Worm (Caenorhabditis elegans) whole organism, L4 larva: ENCODE results near the gene rsp-1.

ENCODE experiments used
- F26F4.8 ChIP-seq: fragments of 200-800 bp; sonication (Bioruptor generic); conservative IDR thresholded peaks from 2 replicates; pipeline ENCODE4 v1.3.6; 2022; ENCODE audit warnings: missing genetic modification characterization, missing compliant biosample characterization
- F37D6.2 ChIP-seq: sonication (generic microtip); optimal IDR thresholded peaks from 2 replicates; lab custom pipeline; 2016; ENCODE audit warnings: mild to moderate bottlenecking, missing genetic modification characterization, missing compliant biosample characterization
- F44E2.7 ChIP-seq: fragments of 200-800 bp; sonication (Bioruptor generic); IDR thresholded peaks from 2 replicates; pipeline ENCODE4 v2.1.2; 2022; ENCODE audit warnings: missing genetic modification characterization, missing compliant biosample characterization
- F49E8.2 ChIP-seq: sonication (generic microtip); optimal IDR thresholded peaks from 2 replicates; lab custom pipeline; 2016; ENCODE audit warnings: missing compliant biosample characterization, mild to moderate bottlenecking, missing genetic modification characterization, borderline replicate concordance
- T20F7.1 ChIP-seq: fragments of 200-800 bp; sonication (Bioruptor generic); optimal IDR thresholded peaks from 2 replicates; lab custom pipeline; 2018; ENCODE audit warnings: mild to moderate bottlenecking, missing genetic modification characterization, missing compliant biosample characterization
- T26A8.4 ChIP-seq: fragments of 200-800 bp; sonication (Bioruptor generic); IDR thresholded peaks from 2 replicates; pipeline ENCODE4 v1.3.6; 2022; ENCODE audit warnings: missing genetic modification characterization, missing compliant biosample characterization
- Y105C5A.15 ChIP-seq: fragments of 200-800 bp; sonication (Bioruptor generic); IDR thresholded peaks from 2 replicates; pipeline ENCODE4 v1.3.6; 2022; ENCODE audit warnings: missing genetic modification characterization, missing compliant biosample characterization
- Y48G9A.11 ChIP-seq: fragments of 200-800 bp; sonication (Bioruptor generic); IDR thresholded peaks from 2 replicates; pipeline ENCODE4 v1.3.6; 2022; ENCODE audit warnings: missing genetic modification reagents, missing genetic modification characterization, missing compliant biosample characterization
- Y5F2A.4 ChIP-seq: fragments of 200-800 bp; sonication (Bioruptor generic); optimal IDR thresholded peaks from 2 replicates; lab custom pipeline; 2018; ENCODE audit warnings: mild to moderate bottlenecking, missing genetic modification characterization, missing compliant biosample characterization
- Y75B8A.6 ChIP-seq: fragments of 200-800 bp; sonication (Bioruptor generic); IDR thresholded peaks from 2 replicates; pipeline ENCODE4 v1.3.6; 2022; ENCODE audit warnings: missing genetic modification reagents, missing genetic modification characterization, missing compliant biosample characterization
- ZK337.2 ChIP-seq: fragments of 200-800 bp; sonication (Bioruptor generic); IDR thresholded peaks from 2 replicates; pipeline ENCODE4 v1.3.6; 2022; ENCODE audit warnings: missing genetic modification reagents, missing genetic modification characterization, missing compliant biosample characterization
- ama-1 ChIP-seq: fragments of 150-350 bp; optimal IDR thresholded peaks from 2 replicates; lab custom pipeline; 2014; ENCODE audit warnings: inconsistent platforms, mixed read lengths
- attf-4 ChIP-seq: sonication (generic microtip); optimal IDR thresholded peaks from 3 replicates; lab custom pipeline; 2017; ENCODE audit warnings: missing biosample characterization, missing genetic modification characterization
- ceh-44 ChIP-seq: fragments of 200-800 bp; sonication (Bioruptor generic); IDR thresholded peaks from 2 replicates; pipeline ENCODE4 v1.3.6; 2022; ENCODE audit warnings: missing genetic modification reagents, missing genetic modification characterization, missing compliant biosample characterization
- ceh-62 ChIP-seq: sonication (generic microtip); optimal IDR thresholded peaks from 2 replicates; lab custom pipeline; 2017; ENCODE audit warnings: missing biosample characterization, missing genetic modification characterization
- ceh-82 ChIP-seq: sonication (generic microtip); optimal IDR thresholded peaks from 2 replicates; lab custom pipeline; 2017; ENCODE audit warnings: missing biosample characterization, missing genetic modification characterization
- cey-2 ChIP-seq: sonication (generic microtip); optimal IDR thresholded peaks from 3 replicates; lab custom pipeline; 2017; ENCODE audit warnings: missing genetic modification characterization, mild to moderate bottlenecking, missing compliant biosample characterization, antibody characterized with exemption, borderline replicate concordance; ENCODE audit not compliant: insufficient read depth
- daf-19 ChIP-seq: fragments of 200-800 bp; sonication (Bioruptor generic); conservative IDR thresholded peaks from 2 replicates; pipeline ENCODE4 v1.3.6; 2022; ENCODE audit warnings: missing genetic modification characterization, missing compliant biosample characterization
- daf-8 ChIP-seq: fragments of 200-800 bp; sonication (Bioruptor generic); IDR thresholded peaks from 2 replicates; pipeline ENCODE4 v1.3.6; 2022; ENCODE audit warnings: missing genetic modification characterization, missing compliant biosample characterization
- dmd-6 ChIP-seq: fragments of 200-800 bp; sonication (Bioruptor generic); IDR thresholded peaks from 2 replicates; pipeline ENCODE4 v1.3.6; 2022; ENCODE audit warnings: missing genetic modification reagents, missing genetic modification characterization, missing compliant biosample characterization
- duxl-1 ChIP-seq: sonication (generic microtip); optimal IDR thresholded peaks from 2 replicates; lab custom pipeline; 2016; ENCODE audit warnings: mild to moderate bottlenecking, missing genetic modification characterization, moderate library complexity, missing compliant biosample characterization; ENCODE audit not compliant: poor library complexity
- dve-1 ChIP-seq: sonication (generic microtip); optimal IDR thresholded peaks from 2 replicates; lab custom pipeline; 2017; ENCODE audit warnings: antibody characterized with exemption, mild to moderate bottlenecking, missing genetic modification characterization, missing compliant biosample characterization; ENCODE audit not compliant: insufficient read depth
- egl-43 ChIP-seq: fragments of 200-800 bp; sonication (Bioruptor generic); IDR thresholded peaks from 2 replicates; pipeline ENCODE4 v1.3.6; 2022; ENCODE audit warnings: missing genetic modification reagents, missing genetic modification characterization, missing compliant biosample characterization
- jun-1 ChIP-seq: fragments of 150-350 bp; optimal IDR thresholded peaks from 2 replicates; lab custom pipeline; 2014; ENCODE audit warnings: missing biosample characterization, missing genetic modification reagents, missing genetic modification characterization
- lin-13 ChIP-seq: fragments of 150-350 bp; optimal IDR thresholded peaks from 2 replicates; lab custom pipeline; 2014; ENCODE audit warnings: missing biosample characterization, missing genetic modification reagents, missing genetic modification characterization
- lin-15B ChIP-seq: fragments of 150-350 bp; sonication (generic microtip); optimal IDR thresholded peaks from 3 replicates; lab custom pipeline; 2014; ENCODE audit warnings: missing biosample characterization, missing genetic modification characterization
- madf-9 ChIP-seq: fragments of 200-800 bp; sonication (Bioruptor generic); conservative IDR thresholded peaks from 2 replicates; pipeline ENCODE4 v1.3.6; 2022; ENCODE audit warnings: missing genetic modification reagents, missing genetic modification characterization, missing compliant biosample characterization
- mep-1 ChIP-seq: fragments of 150-350 bp; sonication (generic microtip); optimal IDR thresholded peaks from 3 replicates; lab custom pipeline; 2014; ENCODE audit warnings: missing biosample characterization, missing genetic modification characterization
- mxl-2 ChIP-seq: fragments of 200-800 bp; sonication (Bioruptor generic); conservative IDR thresholded peaks from 2 replicates; pipeline ENCODE4 v1.3.6; 2022; ENCODE audit warnings: missing genetic modification reagents, missing genetic modification characterization, missing compliant biosample characterization
- mxl-3 ChIP-seq: fragments of 200-800 bp; sonication (Bioruptor generic); optimal IDR thresholded peaks from 2 replicates; lab custom pipeline; 2018; ENCODE audit warnings: mild to moderate bottlenecking, missing genetic modification characterization, missing compliant biosample characterization
- nhr-10 ChIP-seq: fragments of 150-350 bp; optimal IDR thresholded peaks from 2 replicates; lab custom pipeline; 2014; ENCODE audit warnings: missing biosample characterization, missing genetic modification characterization
- nhr-237 ChIP-seq: sonication (generic microtip); optimal IDR thresholded peaks from 2 replicates; lab custom pipeline; 2017; ENCODE audit warnings: missing biosample characterization, missing genetic modification characterization
- nhr-25 ChIP-seq: sonication (generic microtip); optimal IDR thresholded peaks from 2 replicates; lab custom pipeline; 2017; ENCODE audit warnings: missing genetic modification characterization, mild to moderate bottlenecking, missing compliant biosample characterization, antibody characterized with exemption, moderate library complexity, borderline replicate concordance; ENCODE audit not compliant: insufficient read depth
- nhr-41 ChIP-seq: fragments of 200-800 bp; sonication (Bioruptor generic); IDR thresholded peaks from 2 replicates; pipeline ENCODE4 v1.3.6; 2022; ENCODE audit warnings: missing genetic modification reagents, missing genetic modification characterization, missing compliant biosample characterization
- nhr-42 ChIP-seq: fragments of 200-800 bp; sonication (Bioruptor generic); IDR thresholded peaks from 2 replicates; pipeline ENCODE4 v1.3.6; 2022; ENCODE audit warnings: missing genetic modification characterization, missing compliant biosample characterization
- nhr-48 ChIP-seq: sonication (generic microtip); optimal IDR thresholded peaks from 2 replicates; lab custom pipeline; 2016; ENCODE audit warnings: mild to moderate bottlenecking, missing genetic modification characterization, missing compliant biosample characterization
- nhr-6 ChIP-seq: fragments of 150-350 bp; optimal IDR thresholded peaks from 2 replicates; lab custom pipeline; 2014; ENCODE audit warnings: missing biosample characterization, missing genetic modification characterization
- nhr-76 ChIP-seq: fragments of 150-350 bp; optimal IDR thresholded peaks from 2 replicates; lab custom pipeline; 2014; ENCODE audit warnings: missing biosample characterization, missing genetic modification characterization
- pqm-1 ChIP-seq: sonication (generic microtip); optimal IDR thresholded peaks from 2 replicates; lab custom pipeline; 2017; ENCODE audit warnings: missing biosample characterization, missing genetic modification characterization
- rbr-2 ChIP-seq: sonication (generic microtip); optimal IDR thresholded peaks from 2 replicates; lab custom pipeline; 2016; ENCODE audit warnings: missing genotype, missing genetic modification characterization, missing compliant biosample characterization
- sdz-12 ChIP-seq: fragments of 200-800 bp; sonication (Bioruptor generic); optimal IDR thresholded peaks from 2 replicates; lab custom pipeline; 2018; ENCODE audit warnings: mild to moderate bottlenecking, missing genetic modification characterization, missing compliant biosample characterization
- set-16 ChIP-seq: fragments of 200-800 bp; sonication (Bioruptor generic); IDR thresholded peaks from 2 replicates; pipeline ENCODE4 v1.3.6; 2022; ENCODE audit warnings: missing genetic modification reagents, missing genetic modification characterization, missing compliant biosample characterization
- skn-1 ChIP-seq: fragments of 150-350 bp; optimal IDR thresholded peaks from 2 replicates; lab custom pipeline; 2014; ENCODE audit warnings: missing biosample characterization, missing genetic modification characterization
- snpc-1.2 ChIP-seq: fragments of 200-800 bp; sonication (Bioruptor generic); IDR thresholded peaks from 2 replicates; pipeline ENCODE4 v1.3.6; 2022; ENCODE audit warnings: missing genetic modification reagents, missing genetic modification characterization, missing compliant biosample characterization
- snpc-4 ChIP-seq: fragments of 150-350 bp; optimal IDR thresholded peaks from 2 replicates; lab custom pipeline; 2014; ENCODE audit warnings: missing biosample characterization, missing genetic modification characterization
- spr-1 ChIP-seq: sonication (generic microtip); optimal IDR thresholded peaks from 2 replicates; lab custom pipeline; 2016; ENCODE audit warnings: mild to moderate bottlenecking, missing genetic modification characterization, missing compliant biosample characterization
- unc-62 ChIP-seq, 3 experiments: fragments of 150-350 bp in 1 of 3; sonication (generic microtip); optimal IDR thresholded peaks in 2 of 3; peaks in 1 of 3; 1 replicate in 1 of 3; 2 replicates in 2 of 3; lab custom pipeline; 2014 to 2017; ENCODE audit warnings: missing biosample characterization in 3 of 3, missing genetic modification characterization in 3 of 3, missing genetic modification reagents in 3 of 3, missing genotype in 1 of 3
- vab-7 ChIP-seq: fragments of 200-800 bp; sonication (Bioruptor generic); IDR thresholded peaks from 2 replicates; pipeline ENCODE4 v1.3.6; 2022; ENCODE audit warnings: missing genetic modification reagents, missing genetic modification characterization, missing compliant biosample characterization
- zag-1 ChIP-seq: fragments of 150-350 bp; optimal IDR thresholded peaks from 2 replicates; lab custom pipeline; 2014; ENCODE audit warnings: missing biosample characterization, missing genetic modification characterization
- zfp-2 ChIP-seq: sonication (generic microtip); optimal IDR thresholded peaks from 2 replicates; lab custom pipeline; 2016; ENCODE audit warnings: mild to moderate bottlenecking, missing genetic modification characterization, missing compliant biosample characterization
- ztf-11 ChIP-seq: fragments of 150-350 bp; optimal IDR thresholded peaks from 2 replicates; lab custom pipeline; 2014; ENCODE audit warnings: missing biosample characterization, missing genetic modification characterization

The rsp-1 gene

DNA sequence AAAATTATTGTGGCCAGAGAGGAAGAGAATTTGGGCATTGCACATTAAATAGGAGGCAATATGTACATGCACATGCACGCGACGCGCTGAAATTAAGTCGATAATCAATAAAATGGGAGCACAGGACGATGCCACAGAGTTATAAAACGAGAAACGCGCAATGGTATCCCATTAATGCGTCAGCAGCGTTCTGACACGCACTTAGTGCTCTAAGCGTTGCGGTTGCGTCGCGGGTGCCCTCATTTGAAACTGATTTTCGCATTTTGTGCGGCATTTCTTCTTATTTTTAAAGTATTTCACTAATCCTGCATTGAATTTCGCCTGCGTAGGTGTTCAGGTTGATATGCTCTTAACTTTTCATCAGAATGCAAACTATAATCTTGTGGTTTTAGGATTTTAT lies at the start of gene rsp-1 (continued):
- TF ChIP-seq Y75B8A.6 (GFP tag; lab: Robert Waterston, UW) (no peak), Y5F2A.4 (GFP tag; lab: Kevin White, UChicago) (no peak), zfp-2 (tag; lab: Kevin White, UChicago) (peak; percentile 54), set-16 (GFP tag; lab: Robert Waterston, UW) (0 out of 2 replicates have a peak, but pooled peaks have one; percentile 7), F44E2.7 (0 out of 2 replicates have a peak, but pooled peaks have one; percentile 49), nhr-237 (tag; lab: Kevin White, UChicago) (no peak), ZK337.2 (GFP tag; lab: Robert Waterston, UW) (no peak), nhr-48 (tag; lab: Kevin White, UChicago) (peak; percentile 82), F26F4.8 (GFP tag; lab: Robert Waterston, UW) (no peak), mxl-2 (no peak), T26A8.4 (GFP tag; lab: Robert Waterston, UW) (peak; percentile 84), ceh-62 (tag; lab: Kevin White, UChicago) (no peak), dmd-6 (GFP tag; lab: Robert Waterston, UW) (peak; percentile 87), sdz-12 (GFP tag; lab: Kevin White, UChicago) (no peak), cey-2 (no peak), ztf-11 (tag; lab: Kevin White, UChicago) (no peak), duxl-1 (tag; lab: Kevin White, UChicago) (peak; percentile 85), mxl-3 (peak; percentile 78), ama-1 (lab: Kevin White, UChicago) (peak; percentile 35), lin-15B (tag; lab: Kevin White, UChicago) (no peak), spr-1 (tag; lab: Kevin White, UChicago) (peak; percentile 80), nhr-76 (no peak), nhr-10 (no peak), egl-43 (peak; percentile 73; the same call in 1 of the 2 replicates), snpc-1.2 (GFP tag; lab: Robert Waterston, UW) (peak; percentile 53; the same call in 1 of the 2 replicates), ceh-82 (no peak), dve-1 (tag; lab: Kevin White, UChicago) (peak; percentile 97), rbr-2 (tag; lab: Kevin White, UChicago) (peak; percentile 94), ceh-44 (GFP tag; lab: Robert Waterston, UW) (peak; percentile 62; the same call in 1 of the 2 replicates), nhr-6 (tag; lab: Kevin White, UChicago) (peak; percentile 93), madf-9 (peak; percentile 75; the same call in 1 of the 2 replicates), snpc-4 (tag; lab: Kevin White, UChicago) (no peak), F37D6.2 (tag; lab: Kevin White, UChicago) (peak; percentile 78), daf-19 (peak; percentile 81), F49E8.2 (tag; lab: Kevin White, UChicago) (peak; percentile 34), Y48G9A.11 (GFP tag; lab: Robert Waterston, UW) (no peak), zag-1 (tag; lab: Kevin White, UChicago) (no peak), jun-1 (tag; lab: Kevin White, UChicago) (peak; percentile 72), Y105C5A.15 (GFP tag; lab: Robert Waterston, UW) (no peak), vab-7 (GFP tag; lab: Robert Waterston, UW) (peak; percentile 46; the same call in 1 of the 2 replicates), T20F7.1 (peak; percentile 90), nhr-42 (GFP tag; lab: Robert Waterston, UW) (peak; percentile 89), lin-13 (GFP tag; lab: Kevin White, UChicago) (peak; percentile 93), nhr-41 (GFP tag; lab: Robert Waterston, UW) (no peak), daf-8 (no peak), skn-1 (tag; lab: Kevin White, UChicago) (no peak), mep-1 (tag; lab: Kevin White, UChicago) (peak; percentile 95), nhr-25 (peak; percentile 75), unc-62 (GFP tag; optimal IDR thresholded peaks at IDR 0.05 in 1 of 2; lab: Kevin White, UChicago) (peak in 1 of 2 experiments; percentile 99), unc-62 (tag; optimal IDR thresholded peaks at IDR 0.05; lab: Kevin White, UChicago) (no peak), attf-4 (tag; lab: Kevin White, UChicago) (no peak), pqm-1 (tag; lab: Kevin White, UChicago) (peak; percentile 41)
